Worm (Caenorhabditis elegans) whole organism, L1 larva: ENCODE results near the gene C55A6.10.

Experiments used
- blmp-1 ChIP-seq: fragments of 150-350 bp; optimal IDR thresholded peaks from 2 replicates; lab custom pipeline; 2014; ENCODE audit warnings: missing biosample characterization, missing genetic modification characterization
- ceh-82 ChIP-seq, 3 experiments: fragments of 150-350 bp in 1 of 3; sonication (generic microtip) in 2 of 3; optimal IDR thresholded peaks; 2 replicates each; lab custom pipeline; 2014 to 2017; ENCODE audit warnings: missing biosample characterization in 3 of 3, missing genetic modification characterization in 3 of 3
- elt-3 ChIP-seq, 6 experiments: fragments of 150-350 bp in 1 of 6; sonication (generic microtip); optimal IDR thresholded peaks; 2 replicates each; lab custom pipeline; 2017 to 2018; ENCODE audit warnings: missing biosample characterization in 6 of 6, missing genetic modification characterization in 6 of 6, inconsistent platforms in 1 of 6
- nhr-237 ChIP-seq: fragments of 150-350 bp; optimal IDR thresholded peaks from 2 replicates; lab custom pipeline; 2014; ENCODE audit warnings: missing biosample characterization, missing genetic modification characterization
- skn-1 ChIP-seq: fragments of 150-350 bp; optimal IDR thresholded peaks from 2 replicates; lab custom pipeline; 2014; ENCODE audit warnings: missing biosample characterization, missing genetic modification characterization
- tbx-2 ChIP-seq: sonication (generic microtip); optimal IDR thresholded peaks from 2 replicates; lab custom pipeline; 2016; ENCODE audit warnings: missing genetic modification characterization, missing compliant biosample characterization

DNA sequence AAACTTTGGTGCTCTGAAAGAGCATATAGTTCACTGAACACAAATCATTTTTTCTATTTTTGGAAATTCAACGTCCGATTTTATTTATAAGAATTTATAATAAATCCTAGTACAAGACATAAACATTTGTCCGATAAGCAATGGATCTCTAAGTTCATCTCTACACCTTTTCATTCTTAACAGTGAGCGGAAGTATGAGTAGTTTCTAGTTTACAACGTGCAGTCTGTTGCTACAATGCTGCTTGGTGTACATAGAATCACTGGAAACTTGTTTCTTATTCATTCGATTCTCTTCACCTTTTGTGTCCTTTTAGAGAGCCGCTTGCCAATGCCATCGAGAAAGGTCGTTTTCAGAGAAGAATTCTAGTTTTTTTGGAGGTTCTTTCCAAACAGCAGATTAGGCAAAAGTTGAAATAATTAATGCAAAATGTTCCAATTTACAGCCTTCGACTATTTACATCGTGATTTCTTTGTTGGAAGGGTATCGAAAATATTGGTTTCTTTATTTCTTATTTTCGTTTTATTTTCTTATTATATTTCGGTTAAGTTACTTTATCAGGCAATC, 21.9 kb downstream of the C55A6.10 start:
- no peak for TF ChIP-seq nhr-237 (tag; lab: Kevin White, UChicago)
- TF ChIP-seq elt-3 (tag; optimal IDR thresholded peaks at IDR 0.05; lab: Kevin White, UChicago), result no peak
- no peak for TF ChIP-seq blmp-1 (tag; lab: Kevin White, UChicago)
- TF ChIP-seq ceh-82 (tag; optimal IDR thresholded peaks at IDR 0.05; lab: Kevin White, UChicago), result no peak
- TF ChIP-seq skn-1 (tag; lab: Kevin White, UChicago), result no peak
- no peak for TF ChIP-seq tbx-2 (tag; lab: Kevin White, UChicago)
